Comparison of ENCODE assay signal across 2 worm cellular contexts in the genomic region with DNA sequence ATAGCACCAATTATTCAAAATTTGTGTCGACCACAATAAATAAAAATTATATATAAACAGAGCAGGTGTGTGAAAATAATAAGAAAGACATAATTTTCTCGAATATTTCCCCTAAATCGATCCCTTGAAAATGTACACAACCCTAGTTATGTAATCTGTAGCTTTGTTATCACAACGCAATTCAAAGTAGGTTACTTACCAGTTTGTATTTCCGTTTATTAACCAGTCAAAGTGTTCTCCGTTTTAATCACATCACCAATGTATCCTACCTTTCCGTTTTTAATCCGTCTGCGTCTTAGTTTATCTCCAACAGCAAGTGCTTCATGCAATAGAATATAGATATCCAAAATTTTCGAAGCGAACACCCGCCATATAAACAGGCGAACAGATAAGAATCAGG.
TF ChIP-seq lines count a peak whose summit lies in the region.

No protein-coding gene starts in this region.

TF ChIP-seq in whole organism, L4 larva, 104 proteins besides CTCF, POLR2A, EP300 and RAD21:
- TF ChIP-seq ztf-11 (tag; optimal IDR thresholded peaks at IDR 0.05; lab: Kevin White, UChicago) (no peak), aha-1 (tag; lab: Kevin White, UChicago) (peak; percentile 67)

TF ChIP-seq in whole organism, mixed stage, embryonic, 35 proteins besides CTCF, POLR2A, EP300 and RAD21:
- TF ChIP-seq unc-39 (tag; optimal IDR thresholded peaks at IDR 0.05; lab: Kevin White, UChicago): no peak
- TF ChIP-seq ham-2 (GFP tag; optimal IDR thresholded peaks at IDR 0.05; lab: Kevin White, UChicago): peak; percentile 66
- TF ChIP-seq ceh-83 (GFP tag; optimal IDR thresholded peaks at IDR 0.05; lab: Kevin White, UChicago): no peak
- TF ChIP-seq flh-1 (GFP tag; optimal IDR thresholded peaks at IDR 0.05; lab: Kevin White, UChicago): no peak
- no peak for TF ChIP-seq blmp-1 (tag; optimal IDR thresholded peaks at IDR 0.05; lab: Kevin White, UChicago)
- no peak for TF ChIP-seq snpc-4 (tag; optimal IDR thresholded peaks at IDR 0.05; lab: Kevin White, UChicago)
